Fruit fly (Drosophila melanogaster) whole organism, embryonic: ENCODE data around the gene CG3544.
A peak's percentile ranks its signal among the peaks of the same experiment; 100 is the strongest.

Experiments
- Abd-B ChIP-seq: fragments of 200-800 bp; sonication (Bioruptor generic); optimal IDR thresholded peaks from 2 replicates; lab custom pipeline; 2018; ENCODE audit warnings: missing biosample characterization, mild to moderate bottlenecking, missing genetic modification characterization, moderate library complexity
- Blimp-1 ChIP-seq: fragments of 200-800 bp; sonication (Bioruptor generic); optimal IDR thresholded peaks from 3 replicates; lab custom pipeline; 2018; ENCODE audit warnings: missing biosample characterization, missing genetic modification characterization, mild to moderate bottlenecking, moderate library complexity, missing genetic modification reagents
- CG10321 ChIP-seq: fragments of 200-800 bp; sonication (Bioruptor generic); IDR thresholded peaks from 2 replicates; pipeline ENCODE4 v1.3.6; 2022; ENCODE audit warnings: missing biosample characterization, missing genetic modification characterization
- CG10979 ChIP-seq: fragments of 200-800 bp; sonication (Bioruptor generic); optimal IDR thresholded peaks from 2 replicates; lab custom pipeline; 2018; ENCODE audit warnings: missing biosample characterization, mild to moderate bottlenecking, missing genetic modification characterization, moderate library complexity
- CG11696 ChIP-seq: fragments of 200-800 bp; sonication (Bioruptor generic); IDR thresholded peaks from 2 replicates; pipeline ENCODE4 v1.3.6; 2022; ENCODE audit warnings: missing biosample characterization, missing genetic modification characterization
- CG14014 ChIP-seq: fragments of 200-800 bp; sonication (Bioruptor generic); IDR thresholded peaks from 2 replicates; pipeline ENCODE4 v1.3.6; 2022; ENCODE audit warnings: missing biosample characterization, missing genetic modification characterization
- CG15514 ChIP-seq: fragments of 200-800 bp; sonication (Bioruptor generic); optimal IDR thresholded peaks from 3 replicates; lab custom pipeline; 2017; ENCODE audit warnings: missing biosample characterization, missing genetic modification characterization, mild to moderate bottlenecking, moderate library complexity, missing genetic modification reagents
- CG1647 ChIP-seq: fragments of 200-800 bp; sonication (Bioruptor generic); optimal IDR thresholded peaks from 3 replicates; lab custom pipeline; 2016; ENCODE audit warnings: missing biosample characterization, missing genetic modification characterization
- CG17328 ChIP-seq: fragments of 200-800 bp; sonication (Bioruptor generic); IDR thresholded peaks from 2 replicates; pipeline ENCODE4 v1.3.6; 2022; ENCODE audit warnings: missing biosample characterization, missing genetic modification characterization
- CG3065 ChIP-seq: fragments of 200-800 bp; sonication (Bioruptor generic); optimal IDR thresholded peaks from 2 replicates; lab custom pipeline; 2016; ENCODE audit warnings: missing biosample characterization, missing genetic modification characterization
- CG34422 ChIP-seq: fragments of 200-800 bp; sonication (Bioruptor generic); IDR thresholded peaks from 3 replicates; pipeline ENCODE4 v1.3.6; 2022; ENCODE audit warnings: missing biosample characterization, missing genetic modification characterization
- CG3847 ChIP-seq: fragments of 200-800 bp; sonication (Bioruptor generic); IDR thresholded peaks from 2 replicates; pipeline ENCODE4 v1.3.6; 2022; ENCODE audit warnings: missing biosample characterization, missing genetic modification characterization
- CG42726 ChIP-seq: fragments of 200-800 bp; sonication (Bioruptor generic); IDR thresholded peaks from 2 replicates; pipeline ENCODE4 v1.3.6; 2022; ENCODE audit warnings: missing biosample characterization, missing genetic modification characterization; ENCODE audit not compliant: partially characterized antibody
- CG5953 ChIP-seq: fragments of 200-800 bp; sonication (Bioruptor generic); IDR thresholded peaks from 2 replicates; pipeline ENCODE4 v1.3.6; 2022; ENCODE audit warnings: missing biosample characterization, missing genetic modification characterization
- CG7556 ChIP-seq: fragments of 200-800 bp; sonication (Bioruptor generic); optimal IDR thresholded peaks from 2 replicates; lab custom pipeline; 2017; ENCODE audit warnings: missing biosample characterization, mild to moderate bottlenecking, missing genetic modification characterization
- CG8944 ChIP-seq: fragments of 200-800 bp; sonication (Bioruptor generic); optimal IDR thresholded peaks from 3 replicates; lab custom pipeline; 2016; ENCODE audit warnings: missing biosample characterization, missing genetic modification characterization
- CHES-1-like ChIP-seq: fragments of 200-800 bp; sonication (Bioruptor generic); optimal IDR thresholded peaks from 2 replicates; lab custom pipeline; 2016; ENCODE audit warnings: missing biosample characterization, missing genetic modification characterization
- H2.0 ChIP-seq: fragments of 200-800 bp; sonication (Bioruptor generic); IDR thresholded peaks from 2 replicates; pipeline ENCODE4 v1.3.6; 2022; ENCODE audit warnings: missing biosample characterization, missing genetic modification characterization
- HLH3B ChIP-seq: fragments of 200-800 bp; sonication (Bioruptor generic); IDR thresholded peaks from 2 replicates; pipeline ENCODE4 v1.3.6; 2022; ENCODE audit warnings: missing biosample characterization, missing genetic modification characterization
- Hr78 ChIP-seq, 2 experiments: fragments of 200-800 bp in 1 of 2; fragments of >200 bp in 1 of 2; sonication (Bioruptor generic) in 1 of 2; optimal IDR thresholded peaks; 2 replicates each; lab custom pipeline; 2017 to 2019; ENCODE audit warnings: missing biosample characterization in 2 of 2, missing genetic modification characterization in 2 of 2, mild to moderate bottlenecking in 1 of 2, moderate library complexity in 1 of 2
- Mad ChIP-seq: fragments of 200-800 bp; sonication (Bioruptor generic); optimal IDR thresholded peaks from 2 replicates; lab custom pipeline; 2016; ENCODE audit warnings: missing biosample characterization, missing genetic modification characterization
- Oli ChIP-seq: fragments of 200-800 bp; sonication (Bioruptor generic); optimal IDR thresholded peaks from 2 replicates; lab custom pipeline; 2018; ENCODE audit warnings: missing biosample characterization, mild to moderate bottlenecking, missing genetic modification characterization, moderate library complexity
- Sox100B ChIP-seq: fragments of 200-800 bp; sonication (Bioruptor generic); optimal IDR thresholded peaks from 3 replicates; lab custom pipeline; 2018; ENCODE audit warnings: missing biosample characterization, mild to moderate bottlenecking, missing genetic modification characterization
- Spps ChIP-seq: fragments of 200-800 bp; sonication (Bioruptor generic); optimal IDR thresholded peaks from 2 replicates; lab custom pipeline; 2018; ENCODE audit warnings: missing biosample characterization, mild to moderate bottlenecking, missing genetic modification characterization
- Sry-δ ChIP-seq: fragments of 200-800 bp; sonication (Bioruptor generic); optimal IDR thresholded peaks from 2 replicates; lab custom pipeline; 2016; ENCODE audit warnings: missing biosample characterization, missing genetic modification characterization
- Taf1 ChIP-seq: fragments of 200-800 bp; sonication (Bioruptor generic); IDR thresholded peaks from 2 replicates; pipeline ENCODE4 v1.3.6; 2022; ENCODE audit warnings: missing biosample characterization, missing genetic modification characterization
- Trl ChIP-seq, 3 experiments: fragments of >200 bp in 2 of 3; fragments of 200-800 bp in 1 of 3; sonication (Bioruptor generic) in 1 of 3; optimal IDR thresholded peaks; 2 replicates in 1 of 3; 3 replicates in 2 of 3; lab custom pipeline; 2016 to 2017; ENCODE audit warnings: missing biosample characterization in 1 of 3, missing genetic modification characterization in 1 of 3
- da ChIP-seq: fragments of 200-800 bp; sonication (Bioruptor generic); optimal IDR thresholded peaks from 2 replicates; lab custom pipeline; 2016; ENCODE audit warnings: missing biosample characterization, missing genetic modification characterization
- dan ChIP-seq: fragments of 200-800 bp; sonication (Bioruptor generic); IDR thresholded peaks from 2 replicates; pipeline ENCODE4 v1.3.6; 2022; ENCODE audit warnings: missing biosample characterization, missing genetic modification characterization
- dmrt99B ChIP-seq: fragments of 200-800 bp; sonication (Bioruptor generic); optimal IDR thresholded peaks from 2 replicates; lab custom pipeline; 2018; ENCODE audit warnings: missing biosample characterization, mild to moderate bottlenecking, missing genetic modification characterization, moderate library complexity
- eve ChIP-seq, 2 experiments: fragments of >200 bp; optimal IDR thresholded peaks; 2 replicates each; lab custom pipeline; 2017; ENCODE audit warnings: missing biosample characterization in 2 of 2, missing genetic modification characterization in 2 of 2
- fd96Cb ChIP-seq: fragments of 200-800 bp; sonication (Bioruptor generic); optimal IDR thresholded peaks from 2 replicates; lab custom pipeline; 2018; ENCODE audit warnings: missing biosample characterization, mild to moderate bottlenecking, missing genetic modification characterization, moderate library complexity
- grn ChIP-seq: fragments of 200-800 bp; sonication (Bioruptor generic); optimal IDR thresholded peaks from 3 replicates; lab custom pipeline; 2017; ENCODE audit warnings: missing biosample characterization, missing genetic modification characterization
- hkb ChIP-seq, 2 experiments: fragments of 200-800 bp in 1 of 2; fragments of >200 bp in 1 of 2; sonication (Bioruptor generic) in 1 of 2; IDR thresholded peaks in 1 of 2; optimal IDR thresholded peaks in 1 of 2; 2 replicates each; pipeline versions ENCODE4 v1.3.6 to Lab custom; 2017 to 2022; ENCODE audit warnings: missing biosample characterization in 1 of 2, missing genetic modification characterization in 1 of 2
- hth ChIP-seq: fragments of >200 bp; optimal IDR thresholded peaks from 2 replicates; lab custom pipeline; 2017; ENCODE audit warnings: inconsistent platforms
- jumu ChIP-seq: fragments of 200-800 bp; sonication (Bioruptor generic); optimal IDR thresholded peaks from 3 replicates; lab custom pipeline; 2016; ENCODE audit warnings: missing biosample characterization, missing genetic modification characterization
- ken ChIP-seq: fragments of 200-800 bp; sonication (Bioruptor generic); IDR thresholded peaks from 3 replicates; pipeline ENCODE4 v1.3.6; 2022; ENCODE audit warnings: missing biosample characterization, missing genetic modification characterization
- knrl ChIP-seq: fragments of 200-800 bp; sonication (Bioruptor generic); IDR thresholded peaks from 3 replicates; pipeline ENCODE4 v1.3.6; 2022; ENCODE audit warnings: missing biosample characterization, missing genetic modification characterization; ENCODE audit not compliant: partially characterized antibody
- mirr ChIP-seq: fragments of 200-800 bp; sonication (Bioruptor generic); optimal IDR thresholded peaks from 3 replicates; lab custom pipeline; 2018; ENCODE audit warnings: missing biosample characterization, mild to moderate bottlenecking, missing genetic modification characterization
- p53 ChIP-seq: fragments of 200-800 bp; sonication (Bioruptor generic); optimal IDR thresholded peaks from 2 replicates; lab custom pipeline; 2016; ENCODE audit warnings: missing biosample characterization, missing genetic modification characterization
- pfk ChIP-seq: fragments of 200-800 bp; sonication (Bioruptor generic); optimal IDR thresholded peaks from 2 replicates; lab custom pipeline; 2018; ENCODE audit warnings: missing biosample characterization, mild to moderate bottlenecking, missing genetic modification characterization, moderate library complexity
- tio ChIP-seq: fragments of 200-800 bp; sonication (Bioruptor generic); optimal IDR thresholded peaks from 2 replicates; lab custom pipeline; 2017; ENCODE audit warnings: missing biosample characterization, missing genetic modification characterization, inconsistent platforms
- tll ChIP-seq, 2 experiments: fragments of 200-800 bp in 1 of 2; fragments of >200 bp in 1 of 2; sonication (Bioruptor generic) in 1 of 2; optimal IDR thresholded peaks; 2 replicates each; lab custom pipeline; 2017 to 2019; ENCODE audit warnings: missing biosample characterization in 2 of 2, missing genetic modification characterization in 2 of 2, mild to moderate bottlenecking in 1 of 2, moderate library complexity in 1 of 2
- trh ChIP-seq: fragments of 200-800 bp; sonication (Bioruptor generic); optimal IDR thresholded peaks from 2 replicates; lab custom pipeline; 2016; ENCODE audit warnings: missing biosample characterization, missing genetic modification characterization
- tup ChIP-seq: fragments of 200-800 bp; sonication (Bioruptor generic); optimal IDR thresholded peaks from 2 replicates; lab custom pipeline; 2016; ENCODE audit warnings: missing biosample characterization, mild to moderate bottlenecking, missing genetic modification characterization, moderate library complexity

The CG3544 gene

DNA sequence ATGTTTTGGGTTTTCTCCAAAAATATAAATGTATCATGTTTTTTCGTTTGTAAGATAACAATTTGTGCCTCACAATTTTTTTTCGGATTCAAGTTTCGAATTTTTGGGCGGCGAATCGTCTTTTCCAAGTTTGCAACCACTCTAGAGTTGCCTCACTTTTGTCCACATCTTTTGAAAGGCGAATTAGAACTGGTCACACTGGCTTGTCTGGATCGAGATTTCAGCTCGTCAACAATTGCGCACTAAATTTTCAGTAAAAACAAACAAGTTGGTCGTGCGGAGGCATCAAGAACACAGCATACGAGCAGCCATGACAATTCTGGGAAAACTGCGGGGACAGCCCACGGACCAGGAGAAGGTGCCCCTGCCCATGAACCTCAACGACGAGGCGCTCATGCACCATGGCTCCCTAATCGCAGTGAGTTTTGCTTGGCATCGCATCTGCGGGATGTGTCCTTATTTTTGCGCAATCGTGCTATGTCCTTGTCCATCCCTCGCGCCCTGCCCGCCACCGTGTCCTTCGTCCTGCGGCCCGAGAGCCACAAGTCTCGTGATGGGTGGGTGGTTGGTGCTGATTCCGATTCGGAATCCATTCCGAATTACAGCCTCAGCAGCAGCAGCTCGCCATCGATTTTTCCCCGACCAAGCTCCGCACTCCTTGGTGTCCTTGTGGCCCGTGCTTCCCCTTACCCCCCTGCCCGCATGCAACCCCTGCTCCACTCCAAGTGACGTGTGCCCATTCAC, 37.3 kb downstream of the CG3544 start, which contains the start of gene CG3662 (continued):
- TF ChIP-seq HLH3B (no peak), Blimp-1 (GFP tag; lab: Kevin White, UChicago) (no peak), Sox100B (no peak), CG14014 (no peak), CG3847 (GFP tag; lab: Robert Waterston, UW) (peak; percentile 72), CG34422 (peak; percentile 43; the same call in 1 of the 3 replicates), CG10979 (no peak), ken (no peak), Trl (optimal IDR thresholded peaks at IDR 0.05; lab: Kevin White, UChicago) (no peak), Trl (GFP tag; optimal IDR thresholded peaks at IDR 0.05; lab: Kevin White, UChicago) (no peak), Spps (tag; lab: Kevin White, UChicago) (no peak), tup (GFP tag; lab: Kevin White, UChicago) (no peak), knrl (GFP tag; lab: Robert Waterston, UW) (peak; percentile 40; the same call in 1 of the 3 replicates), CG5953 (GFP tag; lab: Robert Waterston, UW) (no peak), CG17328 (GFP tag; lab: Robert Waterston, UW) (no peak), dan (GFP tag; lab: Robert Waterston, UW) (no peak), CG15514 (GFP tag; lab: Kevin White, UChicago) (peak; percentile 87), CG3065 (no peak), Mad (GFP tag; lab: Kevin White, UChicago) (no peak), hth (no peak), tll (GFP tag; optimal IDR thresholded peaks at IDR 0.05; lab: Kevin White, UChicago) (no peak), mirr (GFP tag; lab: Kevin White, UChicago) (no peak), trh (GFP tag; lab: Kevin White, UChicago) (no peak), CG1647 (no peak), H2.0 (no peak), CG10321 (GFP tag; lab: Robert Waterston, UW) (no peak), Taf1 (GFP tag; lab: Robert Waterston, UW) (no peak), Oli (tag; lab: Kevin White, UChicago) (no peak), CHES-1-like (GFP tag; lab: Kevin White, UChicago) (no peak), jumu (GFP tag; lab: Kevin White, UChicago) (no peak), Sry-δ (GFP tag; lab: Kevin White, UChicago) (peak; percentile 49), CG11696 (GFP tag; lab: Robert Waterston, UW) (no peak), dmrt99B (tag; lab: Kevin White, UChicago) (no peak), tio (GFP tag; lab: Kevin White, UChicago) (no peak)

DNA sequence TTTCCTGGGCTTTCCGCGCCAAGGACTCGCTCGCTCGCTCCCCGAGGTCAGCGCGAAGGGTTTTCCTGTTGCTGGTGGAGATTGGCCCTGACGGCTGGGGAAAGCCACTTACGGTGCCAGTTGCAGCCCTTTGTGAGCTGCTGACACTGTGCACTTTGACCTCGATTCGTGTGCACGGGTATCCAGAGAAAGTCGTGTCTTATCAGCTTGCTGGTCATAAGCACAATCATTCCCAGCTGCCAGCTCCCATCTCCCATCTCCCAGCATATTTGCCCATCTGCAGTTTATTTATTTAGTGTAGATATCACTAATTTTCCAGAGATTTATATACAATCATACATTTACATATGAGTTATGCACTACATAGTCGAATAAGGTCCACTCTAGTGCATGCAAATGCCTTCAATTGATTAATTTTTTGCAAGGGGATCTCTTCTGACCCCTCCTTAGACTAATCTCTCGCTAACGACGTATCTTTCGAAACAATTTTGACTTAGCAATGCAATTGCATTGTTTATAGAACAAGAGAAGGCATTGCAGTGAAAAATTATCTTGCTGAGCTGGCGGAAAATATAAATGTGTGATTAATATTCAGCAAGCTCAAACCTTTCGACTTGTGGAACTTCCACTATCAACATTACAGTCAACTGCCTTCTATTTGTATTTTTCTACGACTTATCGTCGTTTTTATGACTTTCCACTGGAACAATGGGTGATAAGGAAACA, 38.0 kb downstream of the CG3544 start:
- TF ChIP-seq p53 (GFP tag; lab: Kevin White, UChicago) (no peak), CG42726 (GFP tag; lab: Robert Waterston, UW) (0 out of 2 replicates have a peak, but pooled peaks have one; percentile 48), pfk (GFP tag; lab: Kevin White, UChicago) (no peak), da (GFP tag; lab: Kevin White, UChicago) (no peak), Sry-δ (GFP tag; lab: Kevin White, UChicago) (no peak), fd96Cb (tag; lab: Kevin White, UChicago) (no peak), Abd-B (GFP tag; lab: Kevin White, UChicago) (no peak), CG8944 (GFP tag; lab: Kevin White, UChicago) (no peak), CG7556 (GFP tag; lab: Kevin White, UChicago) (no peak), eve (GFP tag; optimal IDR thresholded peaks at IDR 0.05; lab: Kevin White, UChicago) (no peak), grn (GFP tag; lab: Kevin White, UChicago) (no peak), Hr78 (GFP tag; optimal IDR thresholded peaks at IDR 0.05; lab: Kevin White, UChicago) (peak in 1 of 2 experiments; percentile 62), hkb (optimal IDR thresholded peaks at IDR 0.05; lab: Kevin White, UChicago) (no peak), hkb (GFP tag; IDR thresholded peaks at IDR 0.05; lab: Robert Waterston, UW) (no peak)
